Fruit fly (Drosophila melanogaster) Kc167 (cell line): ENCODE results near the gene mRpL47.

ENCODE experiments used
- Sin3A ChIP-seq: fragments of >200 bp; optimal IDR thresholded peaks from 2 replicates; lab custom pipeline; 2018; ENCODE audit warnings: missing external identifiers
- h ChIP-seq: fragments of >200 bp; optimal IDR thresholded peaks from 3 replicates; lab custom pipeline; 2018; ENCODE audit warnings: missing external identifiers
- psq ChIP-seq: fragments of >200 bp; optimal IDR thresholded peaks from 2 replicates; lab custom pipeline; 2017; ENCODE audit warnings: missing external identifiers

DNA sequence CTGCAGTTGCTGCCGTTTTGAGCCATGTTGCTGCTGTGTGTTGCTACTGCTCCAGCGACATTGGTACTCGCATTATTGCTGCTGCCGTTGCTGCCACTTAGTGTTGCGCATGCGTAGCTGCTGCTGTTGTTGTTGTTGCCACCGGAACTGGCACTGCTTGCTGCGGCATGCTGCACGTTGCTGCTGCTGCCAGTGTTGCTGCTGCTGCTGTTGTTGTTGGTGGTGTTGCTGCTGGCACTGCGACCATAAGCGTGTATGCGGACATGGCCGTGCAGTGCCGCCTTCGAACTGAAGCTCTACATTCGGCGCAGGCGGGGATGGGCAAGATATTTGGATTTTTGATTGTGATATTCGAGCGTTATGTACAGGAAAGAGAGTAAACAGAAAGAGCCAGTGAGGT lies 47.6 kb downstream of the mRpL47 start:
- TF ChIP-seq h (no peak), Sin3A (lab: Kevin White, UChicago) (no peak), psq (lab: Kevin White, UChicago) (no peak)
